Worm (Caenorhabditis elegans) whole organism, late embryonic: ENCODE data around the gene chil-1.

Experiments used
- ama-1 ChIP-seq: fragments of 150-350 bp; optimal IDR thresholded peaks from 2 replicates; lab custom pipeline; 2014
- elt-2 ChIP-seq: sonication (generic microtip); optimal IDR thresholded peaks from 2 replicates; lab custom pipeline; 2016; ENCODE audit warnings: missing genetic modification reagents, missing genetic modification characterization, missing compliant biosample characterization
- pha-2 ChIP-seq: sonication (generic microtip); optimal IDR thresholded peaks from 2 replicates; lab custom pipeline; 2017; ENCODE audit warnings: mild to moderate bottlenecking, missing genetic modification characterization, missing compliant biosample characterization
- ref-2 ChIP-seq: sonication (generic microtip); optimal IDR thresholded peaks from 2 replicates; lab custom pipeline; 2016; ENCODE audit warnings: missing genetic modification characterization, missing compliant biosample characterization
- sdc-2 ChIP-seq: sonication (generic microtip); optimal IDR thresholded peaks from 2 replicates; lab custom pipeline; 2016; ENCODE audit warnings: missing genotype, missing genetic modification characterization, missing compliant biosample characterization

- TF ChIP-seq ref-2 (no peak), ama-1 (lab: Kevin White, UChicago) (no peak), elt-2 (tag; lab: Kevin White, UChicago) (no peak), pha-2 (tag; lab: Kevin White, UChicago) (no peak), sdc-2 (no peak)
Observed at ce11 chrII:9835958-9836357, 30.3 kb downstream of the chil-1 start.
